Fruit fly (Drosophila melanogaster) whole organism, embryonic: ENCODE results near the gene CG5388.

Experiments used
- CG1024 ChIP-seq: fragments of 200-800 bp; sonication (Bioruptor generic); IDR thresholded peaks from 2 replicates; pipeline ENCODE4 v1.3.6; 2022; ENCODE audit warnings: missing biosample characterization, missing genetic modification characterization
- CG11398 ChIP-seq: fragments of 200-800 bp; sonication (Bioruptor generic); optimal IDR thresholded peaks from 2 replicates; lab custom pipeline; 2016; ENCODE audit warnings: missing biosample characterization, missing genetic modification characterization
- CG12155 ChIP-seq: fragments of 200-800 bp; sonication (Bioruptor generic); optimal IDR thresholded peaks from 3 replicates; lab custom pipeline; 2016; ENCODE audit warnings: missing biosample characterization, missing genetic modification characterization
- CG13287 ChIP-seq: fragments of 200-800 bp; sonication (Bioruptor generic); IDR thresholded peaks from 2 replicates; pipeline ENCODE4 v1.3.6; 2022; ENCODE audit warnings: missing biosample characterization, missing genetic modification characterization; ENCODE audit not compliant: partially characterized antibody
- CG14710 ChIP-seq: fragments of 200-800 bp; sonication (Bioruptor generic); optimal IDR thresholded peaks from 3 replicates; lab custom pipeline; 2019; ENCODE audit warnings: missing biosample characterization, mild to moderate bottlenecking, missing genetic modification characterization, moderate library complexity
- CG16863 ChIP-seq: fragments of 200-800 bp; sonication (Bioruptor generic); optimal IDR thresholded peaks from 3 replicates; lab custom pipeline; 2016; ENCODE audit warnings: missing biosample characterization, missing genetic modification characterization
- CG17328 ChIP-seq: fragments of 200-800 bp; sonication (Bioruptor generic); IDR thresholded peaks from 2 replicates; pipeline ENCODE4 v1.3.6; 2022; ENCODE audit warnings: missing biosample characterization, missing genetic modification characterization
- CG17912 ChIP-seq: fragments of 200-800 bp; sonication (Bioruptor generic); optimal IDR thresholded peaks from 2 replicates; lab custom pipeline; 2018; ENCODE audit warnings: missing biosample characterization, mild to moderate bottlenecking, missing genetic modification characterization
- CG1792 ChIP-seq: fragments of 200-800 bp; sonication (Bioruptor generic); optimal IDR thresholded peaks from 2 replicates; lab custom pipeline; 2016; ENCODE audit warnings: missing biosample characterization, missing genetic modification characterization
- CG18011 ChIP-seq: fragments of 200-800 bp; sonication (Bioruptor generic); optimal IDR thresholded peaks from 2 replicates; lab custom pipeline; 2017; ENCODE audit warnings: missing biosample characterization, missing genetic modification characterization, mild to moderate bottlenecking, moderate library complexity, missing genotype
- CG1832 ChIP-seq: fragments of 200-800 bp; sonication (Bioruptor generic); optimal IDR thresholded peaks from 2 replicates; lab custom pipeline; 2017; ENCODE audit warnings: missing biosample characterization, mild to moderate bottlenecking, missing genetic modification characterization, inconsistent platforms
- CG34376 ChIP-seq: fragments of 200-800 bp; sonication (Bioruptor generic); optimal IDR thresholded peaks from 2 replicates; lab custom pipeline; 2018; ENCODE audit warnings: missing biosample characterization, mild to moderate bottlenecking, missing genetic modification characterization
- CG3847 ChIP-seq: fragments of 200-800 bp; sonication (Bioruptor generic); IDR thresholded peaks from 2 replicates; pipeline ENCODE4 v1.3.6; 2022; ENCODE audit warnings: missing biosample characterization, missing genetic modification characterization
- CG4404 ChIP-seq: fragments of 200-800 bp; sonication (Bioruptor generic); IDR thresholded peaks from 2 replicates; pipeline ENCODE4 v1.3.6; 2022; ENCODE audit warnings: missing biosample characterization, missing genetic modification characterization
- CG6683 ChIP-seq: fragments of 200-800 bp; sonication (Bioruptor generic); optimal IDR thresholded peaks from 2 replicates; lab custom pipeline; 2017; ENCODE audit warnings: missing biosample characterization, mild to moderate bottlenecking, missing genetic modification characterization, missing genetic modification reagents
- CG6689 ChIP-seq: fragments of 200-800 bp; sonication (Bioruptor generic); IDR thresholded peaks from 2 replicates; pipeline ENCODE4 v1.3.6; 2022; ENCODE audit warnings: missing biosample characterization, missing genetic modification characterization
- Dip3 ChIP-seq: fragments of 200-800 bp; sonication (Bioruptor generic); optimal IDR thresholded peaks from 3 replicates; lab custom pipeline; 2016; ENCODE audit warnings: missing biosample characterization, missing genetic modification characterization
- Doc3 ChIP-seq: fragments of 200-800 bp; sonication (Bioruptor generic); IDR thresholded peaks from 3 replicates; pipeline ENCODE4 v1.3.6; 2022; ENCODE audit warnings: missing biosample characterization, missing genetic modification characterization; ENCODE audit not compliant: partially characterized antibody
- HLHmδ ChIP-seq: fragments of 200-800 bp; sonication (Bioruptor generic); optimal IDR thresholded peaks from 2 replicates; lab custom pipeline; 2018; ENCODE audit warnings: missing biosample characterization, mild to moderate bottlenecking, missing genetic modification characterization, moderate library complexity
- MBD-R2 ChIP-seq: fragments of 200-800 bp; sonication (Bioruptor generic); IDR thresholded peaks from 2 replicates; pipeline ENCODE4 v1.3.6; 2022; ENCODE audit warnings: missing biosample characterization, missing genetic modification characterization
- Max ChIP-seq: fragments of 200-800 bp; sonication (Bioruptor generic); optimal IDR thresholded peaks from 2 replicates; lab custom pipeline; 2016; ENCODE audit warnings: missing biosample characterization, mild to moderate bottlenecking, missing genetic modification characterization
- NC2α ChIP-seq: fragments of 200-800 bp; sonication (Bioruptor generic); optimal IDR thresholded peaks from 2 replicates; lab custom pipeline; 2016; ENCODE audit warnings: missing biosample characterization, missing genetic modification characterization
- NFAT ChIP-seq: fragments of 200-800 bp; sonication (Bioruptor generic); IDR thresholded peaks from 2 replicates; pipeline ENCODE4 v1.3.6; 2022; ENCODE audit warnings: missing biosample characterization, missing genetic modification characterization
- Nf-YC ChIP-seq: fragments of 200-800 bp; optimal IDR thresholded peaks from 3 replicates; lab custom pipeline; 2019; ENCODE audit warnings: missing biosample characterization, mild to moderate bottlenecking, missing genetic modification characterization, moderate library complexity
- Pdp1 ChIP-seq, 2 experiments: fragments of 200-800 bp; sonication (Bioruptor generic); optimal IDR thresholded peaks; 3 replicates each; lab custom pipeline; 2016; ENCODE audit warnings: missing biosample characterization in 2 of 2, missing genetic modification characterization in 2 of 2, mild to moderate bottlenecking in 1 of 2, moderate library complexity in 1 of 2
- Ptx1 ChIP-seq: fragments of 200-800 bp; sonication (Bioruptor generic); IDR thresholded peaks from 2 replicates; pipeline ENCODE4 v1.3.6; 2022; ENCODE audit warnings: missing biosample characterization, missing genetic modification characterization
- Sin3A ChIP-seq: fragments of >200 bp; optimal IDR thresholded peaks from 2 replicates; lab custom pipeline; 2018
- Xbp1 ChIP-seq: fragments of 200-800 bp; sonication (Bioruptor generic); optimal IDR thresholded peaks from 3 replicates; lab custom pipeline; 2016; ENCODE audit warnings: missing biosample characterization, mild to moderate bottlenecking, missing genetic modification characterization
- YL-1 ChIP-seq: fragments of 200-800 bp; sonication (Bioruptor generic); optimal IDR thresholded peaks from 3 replicates; lab custom pipeline; 2017; ENCODE audit warnings: missing biosample characterization, mild to moderate bottlenecking, missing genetic modification characterization
- abd-A ChIP-seq: fragments of 200-800 bp; sonication (Bioruptor generic); optimal IDR thresholded peaks from 3 replicates; lab custom pipeline; 2019; ENCODE audit warnings: missing biosample characterization, mild to moderate bottlenecking, missing genetic modification characterization, moderate library complexity
- cg ChIP-seq: fragments of 200-800 bp; sonication (Bioruptor generic); optimal IDR thresholded peaks from 3 replicates; lab custom pipeline; 2019; ENCODE audit warnings: missing biosample characterization, mild to moderate bottlenecking, missing genetic modification characterization, moderate library complexity
- chinmo ChIP-seq: fragments of 200-800 bp; sonication (Bioruptor generic); IDR thresholded peaks from 4 replicates; pipeline ENCODE4 v1.3.6; 2022; ENCODE audit warnings: missing biosample characterization, missing genetic modification characterization; ENCODE audit not compliant: partially characterized antibody
- crp ChIP-seq, 2 experiments: fragments of 200-800 bp; sonication (Bioruptor generic); optimal IDR thresholded peaks; 2 replicates in 1 of 2; 3 replicates in 1 of 2; lab custom pipeline; 2017; ENCODE audit warnings: missing biosample characterization in 2 of 2, missing genetic modification characterization in 2 of 2, mild to moderate bottlenecking in 1 of 2, moderate library complexity in 1 of 2
- fd3F ChIP-seq: fragments of 200-800 bp; sonication (Bioruptor generic); optimal IDR thresholded peaks from 2 replicates; lab custom pipeline; 2018; ENCODE audit warnings: missing biosample characterization, mild to moderate bottlenecking, missing genetic modification characterization, moderate library complexity
- ftz-f1 ChIP-seq: fragments of 200-800 bp; sonication (Bioruptor generic); optimal IDR thresholded peaks from 2 replicates; lab custom pipeline; 2016; ENCODE audit warnings: missing biosample characterization, missing genetic modification characterization
- gce ChIP-seq: fragments of 200-800 bp; sonication (Bioruptor generic); IDR thresholded peaks from 3 replicates; pipeline ENCODE4 v1.3.6; 2022; ENCODE audit warnings: missing biosample characterization, missing genetic modification characterization
- gfzf ChIP-seq: fragments of 200-800 bp; sonication (Bioruptor generic); optimal IDR thresholded peaks from 2 replicates; lab custom pipeline; 2016; ENCODE audit warnings: missing biosample characterization, mild to moderate bottlenecking, missing genetic modification characterization, moderate library complexity
- her ChIP-seq: fragments of 200-800 bp; sonication (Bioruptor generic); optimal IDR thresholded peaks from 2 replicates; lab custom pipeline; 2016; ENCODE audit warnings: missing biosample characterization, missing genetic modification characterization
- hkb ChIP-seq, 2 experiments: fragments of 200-800 bp in 1 of 2; fragments of >200 bp in 1 of 2; sonication (Bioruptor generic) in 1 of 2; IDR thresholded peaks in 1 of 2; optimal IDR thresholded peaks in 1 of 2; 2 replicates each; pipeline versions ENCODE4 v1.3.6 to Lab custom; 2017 to 2022; ENCODE audit warnings: missing biosample characterization in 1 of 2, missing genetic modification characterization in 1 of 2
- ken ChIP-seq: fragments of 200-800 bp; sonication (Bioruptor generic); IDR thresholded peaks from 3 replicates; pipeline ENCODE4 v1.3.6; 2022; ENCODE audit warnings: missing biosample characterization, missing genetic modification characterization
- klu ChIP-seq: fragments of 200-800 bp; sonication (Bioruptor generic); IDR thresholded peaks from 2 replicates; pipeline ENCODE4 v1.3.6; 2022; ENCODE audit warnings: missing biosample characterization, missing genetic modification characterization
- knrl ChIP-seq: fragments of 200-800 bp; sonication (Bioruptor generic); IDR thresholded peaks from 3 replicates; pipeline ENCODE4 v1.3.6; 2022; ENCODE audit warnings: missing biosample characterization, missing genetic modification characterization; ENCODE audit not compliant: partially characterized antibody
- nerfin-1 ChIP-seq: fragments of 200-800 bp; sonication (Bioruptor generic); optimal IDR thresholded peaks from 3 replicates; lab custom pipeline; 2019; ENCODE audit warnings: missing biosample characterization, mild to moderate bottlenecking, missing genetic modification characterization, moderate library complexity
- p53 ChIP-seq: fragments of 200-800 bp; sonication (Bioruptor generic); optimal IDR thresholded peaks from 2 replicates; lab custom pipeline; 2016; ENCODE audit warnings: missing biosample characterization, missing genetic modification characterization
- phol ChIP-seq: fragments of 200-800 bp; sonication (Bioruptor generic); optimal IDR thresholded peaks from 3 replicates; lab custom pipeline; 2018; ENCODE audit warnings: missing biosample characterization, mild to moderate bottlenecking, missing genetic modification characterization, moderate library complexity
- rib ChIP-seq: fragments of 200-800 bp; sonication (Bioruptor generic); IDR thresholded peaks from 2 replicates; pipeline ENCODE4 v1.3.6; 2022; ENCODE audit warnings: missing biosample characterization, missing genetic modification characterization
- unc-4 ChIP-seq: fragments of 200-800 bp; sonication (Bioruptor generic); IDR thresholded peaks from 2 replicates; pipeline ENCODE4 v1.3.6; 2022; ENCODE audit warnings: missing biosample characterization, missing genetic modification characterization; ENCODE audit not compliant: partially characterized antibody

The CG5388 gene

DNA sequence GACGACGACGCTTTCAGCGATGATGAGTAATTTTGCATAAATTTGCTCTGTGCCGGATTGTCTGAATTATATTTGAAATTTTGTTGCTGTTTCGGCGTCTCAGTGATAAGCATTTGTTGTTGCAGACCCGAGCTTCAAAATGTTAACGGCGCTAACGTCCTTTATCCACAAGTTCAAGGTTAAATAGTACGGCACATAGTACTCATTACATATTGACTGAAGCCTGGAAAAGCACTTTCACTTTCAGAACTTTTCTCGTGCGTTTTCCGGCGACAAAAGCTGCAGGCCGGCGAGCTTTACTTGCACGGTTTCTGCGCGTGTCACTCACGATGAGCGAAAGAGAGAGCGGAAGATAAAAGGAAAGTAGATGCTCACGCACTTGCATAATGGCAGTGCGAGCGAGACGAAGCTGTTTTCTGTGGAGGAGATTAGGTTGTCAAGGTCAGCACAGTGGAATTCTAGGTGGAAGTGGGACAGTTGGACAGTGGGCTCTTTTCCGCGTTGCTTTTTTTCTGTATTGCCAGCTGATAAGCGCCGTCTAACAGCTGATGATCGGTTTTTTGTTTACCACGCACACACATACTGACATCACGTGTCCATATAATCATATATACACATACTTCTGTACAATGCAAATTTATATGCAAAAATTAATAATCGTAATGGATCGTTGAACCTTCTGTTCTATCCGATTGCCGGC, 28.1 kb upstream of the CG5388 start (continued):
- TF ChIP-seq Xbp1 (GFP tag; lab: Kevin White, UChicago) (no peak), CG6689 (GFP tag; lab: Robert Waterston, UW) (no peak), fd3F (GFP tag; lab: Kevin White, UChicago) (no peak), Max (GFP tag; lab: Kevin White, UChicago) (no peak), abd-A (tag; lab: Kevin White, UChicago) (peak; percentile 38), YL-1 (GFP tag; lab: Kevin White, UChicago) (no peak), unc-4 (peak; percentile 62), phol (no peak), Nf-YC (tag; lab: Kevin White, UChicago) (peak; percentile 9), Ptx1 (peak; percentile 5; the same call in 1 of the 2 replicates), CG17912 (GFP tag; lab: Kevin White, UChicago) (peak; percentile 6), CG1832 (GFP tag; lab: Kevin White, UChicago) (peak; percentile 74), CG12155 (GFP tag; lab: Kevin White, UChicago) (no peak), nerfin-1 (tag; lab: Kevin White, UChicago) (peak; percentile 60), CG13287 (GFP tag; lab: Robert Waterston, UW) (peak; percentile 69), CG17328 (GFP tag; lab: Robert Waterston, UW) (no peak), cg (GFP tag; lab: Kevin White, UChicago) (peak; percentile 11), CG1792 (no peak), hkb (optimal IDR thresholded peaks at IDR 0.05; lab: Kevin White, UChicago) (no peak), hkb (GFP tag; IDR thresholded peaks at IDR 0.05; lab: Robert Waterston, UW) (no peak), Sin3A (lab: Kevin White, UChicago) (no peak), her (peak; percentile 17), CG11398 (GFP tag; lab: Kevin White, UChicago) (no peak), rib (GFP tag; lab: Robert Waterston, UW) (no peak), ftz-f1 (GFP tag; lab: Kevin White, UChicago) (peak; percentile 99), CG6683 (GFP tag; lab: Kevin White, UChicago) (no peak), CG14710 (tag; lab: Kevin White, UChicago) (peak; percentile 25), CG34376 (peak; percentile 54), Dip3 (GFP tag; lab: Kevin White, UChicago) (no peak), Doc3 (GFP tag; lab: Robert Waterston, UW) (peak; percentile 40; the same call in 1 of the 3 replicates), chinmo (GFP tag; lab: Robert Waterston, UW) (0 out of 4 replicates have a peak, but pooled peaks have one; percentile 42), CG1024 (GFP tag; lab: Robert Waterston, UW) (no peak), p53 (GFP tag; lab: Kevin White, UChicago) (no peak), klu (GFP tag; lab: Robert Waterston, UW) (no peak), CG3847 (GFP tag; lab: Robert Waterston, UW) (no peak), NFAT (peak; percentile 24; the same call in 1 of the 2 replicates)

DNA sequence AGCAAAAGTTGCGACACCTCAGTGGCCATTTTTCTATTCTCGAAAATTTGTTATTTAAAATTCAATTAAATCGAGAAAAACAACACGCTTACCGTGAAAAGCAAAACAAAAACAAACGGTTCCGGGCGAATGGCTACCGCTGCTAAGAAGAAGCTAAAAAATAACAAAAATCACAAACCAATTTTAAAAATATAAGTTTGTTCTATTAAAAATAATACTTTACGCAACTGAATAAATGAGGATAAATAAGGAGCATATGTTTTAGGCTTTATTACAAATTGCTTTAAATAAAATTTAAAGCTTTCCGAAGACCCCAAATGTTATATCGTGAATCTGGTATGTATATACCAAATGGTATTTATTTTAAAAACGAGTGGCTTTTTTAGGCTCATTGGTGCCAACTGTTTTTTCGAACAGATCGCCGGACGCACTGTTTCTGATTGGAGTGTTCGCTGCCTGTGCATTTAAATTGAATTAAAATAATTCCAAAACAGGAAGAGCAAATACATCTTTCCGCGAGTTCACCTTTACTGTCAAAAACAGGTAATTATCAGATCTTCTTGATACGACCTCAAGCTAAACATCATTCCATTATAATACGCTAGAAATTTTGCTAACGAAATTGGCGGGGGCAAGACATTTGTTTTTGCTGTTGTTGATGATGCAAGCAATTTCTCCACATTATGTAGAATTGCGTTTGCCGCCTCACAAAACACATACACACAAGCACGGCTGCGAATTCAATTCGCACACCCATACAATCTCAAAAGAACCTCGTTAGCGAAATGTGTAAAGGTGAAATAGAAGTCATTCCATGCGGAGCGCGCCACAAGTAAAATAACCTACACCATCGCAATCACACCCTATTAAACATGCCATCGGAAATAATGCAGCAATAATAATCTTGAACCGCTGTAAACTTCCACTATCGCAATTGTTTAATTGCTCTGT, 27.3 kb upstream of the CG5388 start, which contains the start of the genes Polr3F and PyK:
Polr3F (minus strand) TSS at position 248 of the 951 bp plus-strand sequence.
PyK (plus strand) TSS at position 411 of the 951 bp plus-strand sequence.
- TF ChIP-seq HLHmδ (GFP tag; lab: Kevin White, UChicago), result no peak
- TF ChIP-seq CG18011 (GFP tag; lab: Kevin White, UChicago), result no peak
- TF ChIP-seq NC2α, result no peak
- TF ChIP-seq knrl (GFP tag; lab: Robert Waterston, UW), result 0 out of 3 replicates have a peak, but pooled peaks have one; percentile 26
- no peak for TF ChIP-seq CG4404 (GFP tag; lab: Robert Waterston, UW)
- no peak for TF ChIP-seq ken (GFP tag; lab: Robert Waterston, UW)
- TF ChIP-seq CG16863 (GFP tag; lab: Kevin White, UChicago), result peak; percentile 3
- no peak for TF ChIP-seq gce
- peak in 1 of 2 experiments; percentile 79 for TF ChIP-seq Pdp1 (GFP tag; optimal IDR thresholded peaks at IDR 0.05; lab: Kevin White, UChicago)
- peak in 1 of 2 experiments; percentile 65 for TF ChIP-seq crp (GFP tag; optimal IDR thresholded peaks at IDR 0.05; lab: Kevin White, UChicago)
- TF ChIP-seq gfzf (GFP tag; lab: Kevin White, UChicago), result peak; percentile 79
- TF ChIP-seq MBD-R2, result peak; percentile 71; the same call in 1 of the 2 replicates
- peak; percentile 5 for TF ChIP-seq CG12155 (GFP tag; lab: Kevin White, UChicago)
